Worm (Caenorhabditis elegans) whole organism, midembryonic: ENCODE results near the gene tric-1B.1.

Experiments used
- T22C8.4 ChIP-seq: fragments of 200-800 bp; sonication (Bioruptor generic); IDR thresholded peaks from 2 replicates; pipeline ENCODE4 v1.3.6; 2022; ENCODE audit warnings: missing genetic modification characterization, missing compliant biosample characterization
- cog-1 ChIP-seq: sonication (generic microtip); optimal IDR thresholded peaks from 2 replicates; lab custom pipeline; 2016; ENCODE audit warnings: missing genetic modification characterization, missing compliant biosample characterization
- flt-1 ChIP-seq: fragments of 200-800 bp; sonication (Bioruptor generic); IDR thresholded peaks from 2 replicates; pipeline ENCODE4 v1.3.6; 2022; ENCODE audit warnings: missing genetic modification characterization, missing compliant biosample characterization
- klf-2 ChIP-seq: fragments of 200-800 bp; sonication (Bioruptor generic); conservative IDR thresholded peaks from 2 replicates; pipeline ENCODE4 v1.3.6; 2022; ENCODE audit warnings: missing genetic modification reagents, missing genetic modification characterization, missing compliant biosample characterization
- med-1 ChIP-seq: sonication (generic microtip); optimal IDR thresholded peaks from 2 replicates; lab custom pipeline; 2017; ENCODE audit warnings: missing genetic modification characterization, mild to moderate bottlenecking, missing compliant biosample characterization, antibody characterized with exemption, missing genetic modification reagents; ENCODE audit not compliant: insufficient read depth
- tab-1 ChIP-seq: fragments of 200-800 bp; sonication (Bioruptor generic); IDR thresholded peaks from 2 replicates; pipeline ENCODE4 v1.3.6; 2022; ENCODE audit warnings: missing genetic modification characterization, missing compliant biosample characterization
- ztf-23 ChIP-seq: fragments of 200-800 bp; sonication (Bioruptor generic); IDR thresholded peaks from 2 replicates; pipeline ENCODE4 v1.3.6; 2022; ENCODE audit warnings: missing genetic modification reagents, missing genetic modification characterization, missing compliant biosample characterization
- ztf-29 ChIP-seq: fragments of 200-800 bp; sonication (Bioruptor generic); IDR thresholded peaks from 2 replicates; pipeline ENCODE4 v1.3.6; 2022; ENCODE audit warnings: missing genetic modification reagents, missing genetic modification characterization, missing compliant biosample characterization

- no peak for TF ChIP-seq T22C8.4 (GFP tag; lab: Robert Waterston, UW)
- no peak for TF ChIP-seq tab-1 (GFP tag; lab: Robert Waterston, UW)
- TF ChIP-seq ztf-23 (GFP tag; lab: Robert Waterston, UW): no peak
- TF ChIP-seq ztf-29 (GFP tag; lab: Robert Waterston, UW): no peak
- no peak for TF ChIP-seq cog-1 (tag; lab: Kevin White, UChicago)
- TF ChIP-seq flt-1 (GFP tag; lab: Robert Waterston, UW): no peak
- TF ChIP-seq klf-2 (GFP tag; lab: Robert Waterston, UW): no peak
- no peak for TF ChIP-seq med-1 (GFP tag; lab: Kevin White, UChicago)
Measured at ce11 chrII:12311560-12311959, 45.5 kb upstream of the tric-1B.1 start, which contains the start of gene sre-51.
